Worm (Caenorhabditis elegans): ENCODE measurements around the gene F26F2.11.

- no peak for TF ChIP-seq ztf-4 (tag; optimal IDR thresholded peaks at IDR 0.05)
- no peak for TF ChIP-seq ztf-11 (tag; optimal IDR thresholded peaks at IDR 0.05)
- TF ChIP-seq nhr-21 (tag; optimal IDR thresholded peaks at IDR 0.05): no peak
- no peak for TF ChIP-seq nhr-129 (tag; optimal IDR thresholded peaks at IDR 0.05)
- no peak for TF ChIP-seq aly-2 (tag; optimal IDR thresholded peaks at IDR 0.05)
- no peak for TF ChIP-seq nhr-12 (tag; optimal IDR thresholded peaks at IDR 0.05)
- TF ChIP-seq nhr-6 (tag; optimal IDR thresholded peaks at IDR 0.05): no peak
- no peak for TF ChIP-seq ama-1 (optimal IDR thresholded peaks at IDR 0.05)
- TF ChIP-seq R02D3.7 (tag; optimal IDR thresholded peaks at IDR 0.05): no peak
- no peak for TF ChIP-seq elt-1 (tag; optimal IDR thresholded peaks at IDR 0.05)
- TF ChIP-seq unc-62 (GFP tag; optimal IDR thresholded peaks at IDR 0.05): no peak
Measured at ce11 chrV:20545742-20546141, 49.8 kb downstream of the F26F2.11 start.

Measured in whole organism, L2 larva.